Fruit fly (Drosophila melanogaster) whole organism, embryonic: ENCODE data around the gene CG18581.

Experiments
- CG12104 ChIP-seq: fragments of 200-800 bp; sonication (Bioruptor generic); optimal IDR thresholded peaks from 3 replicates; lab custom pipeline; 2016; ENCODE audit warnings: missing biosample characterization, missing genetic modification characterization
- CG4730 ChIP-seq: fragments of 200-800 bp; sonication (Bioruptor generic); IDR thresholded peaks from 2 replicates; pipeline ENCODE4 v1.3.6; 2022; ENCODE audit warnings: missing biosample characterization, missing genetic modification characterization

dm6 chr3L:15064877-15065276 is 14.9 kb upstream of the CG18581 start, which contains the start of gene Sytbeta:
- TF ChIP-seq CG12104 (GFP tag; lab: Kevin White, UChicago) (no peak), CG4730 (GFP tag; lab: Robert Waterston, UW) (no peak)
